Fruit fly (Drosophila melanogaster): ENCODE measurements around the gene Arts.

- TF ChIP-seq row (GFP tag; IDR thresholded peaks at IDR 0.05): peak; percentile 56; the same call in 2 of the 3 replicates
- TF ChIP-seq CG4730 (GFP tag; IDR thresholded peaks at IDR 0.05): no peak
- TF ChIP-seq sima (GFP tag; optimal IDR thresholded peaks at IDR 0.05): peak; percentile 16
- peak; percentile 34 for TF ChIP-seq CG6683 (GFP tag; optimal IDR thresholded peaks at IDR 0.05)
- peak; percentile 62 for TF ChIP-seq pum (GFP tag; optimal IDR thresholded peaks at IDR 0.05)
- peak; percentile 73 for TF ChIP-seq YL-1 (GFP tag; optimal IDR thresholded peaks at IDR 0.05)
- TF ChIP-seq bigmax (GFP tag; optimal IDR thresholded peaks at IDR 0.05): peak; percentile 52
- TF ChIP-seq CG10209 (GFP tag; optimal IDR thresholded peaks at IDR 0.05): peak; percentile 69
- TF ChIP-seq CG8765 (GFP tag; IDR thresholded peaks at IDR 0.05): no peak
Observed at dm6 chr3L:16647578-16648113, 45.0 kb downstream of the Arts start, which contains the start of gene Abl.

All from whole organism, embryonic.